Worm (Caenorhabditis elegans) whole organism, L3 larva: ENCODE measurements around the gene txt-14.

Source experiments
- R02D3.7 ChIP-seq: fragments of 150-350 bp; optimal IDR thresholded peaks from 2 replicates; lab custom pipeline; 2014; ENCODE audit warnings: missing biosample characterization, missing genetic modification characterization
- ceh-82 ChIP-seq: fragments of 150-350 bp; optimal IDR thresholded peaks from 2 replicates; lab custom pipeline; 2014; ENCODE audit warnings: missing biosample characterization, missing genetic modification characterization
- daf-12 ChIP-seq: fragments of 150-350 bp; optimal IDR thresholded peaks from 2 replicates; lab custom pipeline; 2014; ENCODE audit warnings: missing biosample characterization, missing genetic modification reagents, missing genetic modification characterization
- lsy-12 ChIP-seq: sonication (generic microtip); optimal IDR thresholded peaks from 2 replicates; lab custom pipeline; 2016; ENCODE audit warnings: mild to moderate bottlenecking, missing genetic modification characterization, missing compliant biosample characterization
- mdl-1 ChIP-seq: fragments of 150-350 bp; optimal IDR thresholded peaks from 2 replicates; lab custom pipeline; 2014; ENCODE audit warnings: missing biosample characterization, missing genetic modification characterization
- snpc-4 ChIP-seq: fragments of 150-350 bp; optimal IDR thresholded peaks from 2 replicates; lab custom pipeline; 2014; ENCODE audit warnings: missing biosample characterization, missing genetic modification characterization

DNA sequence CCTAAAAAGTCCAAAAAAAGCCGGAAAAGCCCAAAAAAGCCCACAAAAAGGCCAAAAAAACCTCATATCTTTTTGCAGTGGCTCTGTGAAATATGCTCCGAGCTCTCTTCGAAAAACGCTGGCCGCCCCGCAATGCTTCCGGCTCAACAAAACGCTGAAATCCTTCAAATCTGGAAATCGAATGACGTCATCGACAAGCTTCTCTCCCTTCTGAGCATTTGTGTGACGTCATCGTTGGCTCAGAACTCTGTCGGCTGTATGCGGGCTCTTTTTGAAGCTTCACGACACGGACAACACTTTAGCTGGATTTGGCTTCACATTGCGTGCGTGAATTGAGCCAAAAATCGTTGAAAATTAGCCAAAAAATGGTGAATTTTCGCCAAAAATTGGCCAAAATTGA is 46.4 kb upstream of the txt-14 start:
- no peak for TF ChIP-seq mdl-1 (tag; lab: Kevin White, UChicago)
- TF ChIP-seq lsy-12 (tag; lab: Kevin White, UChicago): no peak
- TF ChIP-seq snpc-4 (tag; lab: Kevin White, UChicago): no peak
- no peak for TF ChIP-seq ceh-82 (tag; lab: Kevin White, UChicago)
- TF ChIP-seq R02D3.7 (tag; lab: Kevin White, UChicago): no peak
- TF ChIP-seq daf-12 (tag; lab: Kevin White, UChicago): no peak
